Worm (Caenorhabditis elegans) whole organism, late embryonic: ENCODE results near the gene C08D8.7.

Experiments used
- C38D4.7 ChIP-seq: fragments of 200-800 bp; sonication (Bioruptor generic); optimal IDR thresholded peaks from 2 replicates; lab custom pipeline; 2018; ENCODE audit warnings: mild to moderate bottlenecking, missing genetic modification characterization, moderate library complexity, missing compliant biosample characterization
- F13H6.1 ChIP-seq: sonication (generic microtip); optimal IDR thresholded peaks from 2 replicates; lab custom pipeline; 2016; ENCODE audit warnings: missing genetic modification characterization, missing compliant biosample characterization
- T23F11.4 ChIP-seq: fragments of 200-800 bp; sonication (Bioruptor generic); optimal IDR thresholded peaks from 2 replicates; lab custom pipeline; 2018; ENCODE audit warnings: mild to moderate bottlenecking, missing genetic modification characterization, missing compliant biosample characterization
- Y22D7AL.16 ChIP-seq: sonication (generic microtip); optimal IDR thresholded peaks from 2 replicates; lab custom pipeline; 2016; ENCODE audit warnings: missing genetic modification characterization, missing compliant biosample characterization
- ama-1 ChIP-seq: fragments of 150-350 bp; optimal IDR thresholded peaks from 2 replicates; lab custom pipeline; 2014
- ceh-19 ChIP-seq: fragments of 200-800 bp; sonication (Bioruptor generic); optimal IDR thresholded peaks from 2 replicates; lab custom pipeline; 2018; ENCODE audit warnings: mild to moderate bottlenecking, missing genetic modification characterization, missing compliant biosample characterization
- ceh-22 ChIP-seq: sonication (generic microtip); optimal IDR thresholded peaks from 2 replicates; lab custom pipeline; 2017; ENCODE audit warnings: missing biosample characterization, missing genetic modification characterization
- ceh-24 ChIP-seq: sonication (generic microtip); optimal IDR thresholded peaks from 2 replicates; lab custom pipeline; 2016; ENCODE audit warnings: mild to moderate bottlenecking, missing genetic modification characterization, missing compliant biosample characterization
- ceh-30 ChIP-seq: fragments of 150-350 bp; optimal IDR thresholded peaks from 2 replicates; lab custom pipeline; 2014; ENCODE audit warnings: missing biosample characterization, missing genetic modification characterization
- ceh-31 ChIP-seq: sonication (generic microtip); optimal IDR thresholded peaks from 2 replicates; lab custom pipeline; 2016; ENCODE audit warnings: missing genetic modification characterization, missing compliant biosample characterization
- ceh-48 ChIP-seq: sonication (generic microtip); optimal IDR thresholded peaks from 2 replicates; lab custom pipeline; 2016; ENCODE audit warnings: missing genetic modification characterization, inconsistent platforms, missing compliant biosample characterization
- ceh-6 ChIP-seq: fragments of 200-800 bp; sonication (Bioruptor generic); optimal IDR thresholded peaks from 2 replicates; lab custom pipeline; 2018; ENCODE audit warnings: mild to moderate bottlenecking, missing genetic modification characterization, missing compliant biosample characterization
- dmd-4 ChIP-seq: sonication (generic microtip); optimal IDR thresholded peaks from 2 replicates; lab custom pipeline; 2016; ENCODE audit warnings: borderline replicate concordance, missing genetic modification characterization, missing compliant biosample characterization
- dve-1 ChIP-seq: sonication (generic microtip); optimal IDR thresholded peaks from 2 replicates; lab custom pipeline; 2017; ENCODE audit warnings: antibody characterized with exemption, mild to moderate bottlenecking, missing genetic modification characterization, missing compliant biosample characterization
- elt-2 ChIP-seq: sonication (generic microtip); optimal IDR thresholded peaks from 2 replicates; lab custom pipeline; 2016; ENCODE audit warnings: missing genetic modification reagents, missing genetic modification characterization, missing compliant biosample characterization
- elt-4 ChIP-seq: sonication (generic microtip); optimal IDR thresholded peaks from 2 replicates; lab custom pipeline; 2016; ENCODE audit warnings: missing genetic modification characterization, missing compliant biosample characterization
- fax-1 ChIP-seq: sonication (generic microtip); optimal IDR thresholded peaks from 2 replicates; lab custom pipeline; 2016; ENCODE audit warnings: missing genotype, missing genetic modification characterization, missing compliant biosample characterization
- fkh-10 ChIP-seq: fragments of 150-350 bp; optimal IDR thresholded peaks from 2 replicates; lab custom pipeline; 2014; ENCODE audit warnings: missing biosample characterization, missing genetic modification reagents, missing genetic modification characterization
- fkh-6 ChIP-seq: sonication (generic microtip); optimal IDR thresholded peaks from 2 replicates; lab custom pipeline; 2016; ENCODE audit warnings: missing genetic modification characterization, missing compliant biosample characterization
- gmeb-2 ChIP-seq: sonication (generic microtip); optimal IDR thresholded peaks from 2 replicates; lab custom pipeline; 2016; ENCODE audit warnings: missing genetic modification characterization, inconsistent platforms, missing compliant biosample characterization
- hlh-6 ChIP-seq: sonication (generic microtip); optimal IDR thresholded peaks from 2 replicates; lab custom pipeline; 2016; ENCODE audit warnings: missing genotype, missing genetic modification characterization, missing compliant biosample characterization
- lim-6 ChIP-seq: sonication (generic microtip); optimal IDR thresholded peaks from 2 replicates; lab custom pipeline; 2016; ENCODE audit warnings: missing genetic modification characterization, missing compliant biosample characterization
- lin-11 ChIP-seq: fragments of 200-800 bp; sonication (Bioruptor generic); optimal IDR thresholded peaks from 2 replicates; lab custom pipeline; 2018; ENCODE audit warnings: mild to moderate bottlenecking, missing genetic modification characterization, missing compliant biosample characterization
- nhr-232 ChIP-seq: sonication (generic microtip); optimal IDR thresholded peaks from 2 replicates; lab custom pipeline; 2016; ENCODE audit warnings: missing genetic modification characterization, missing compliant biosample characterization
- pag-3 ChIP-seq: sonication (generic microtip); optimal IDR thresholded peaks from 2 replicates; lab custom pipeline; 2016; ENCODE audit warnings: missing compliant biosample characterization, missing genetic modification characterization, borderline replicate concordance
- pha-2 ChIP-seq: sonication (generic microtip); optimal IDR thresholded peaks from 2 replicates; lab custom pipeline; 2017; ENCODE audit warnings: mild to moderate bottlenecking, missing genetic modification characterization, missing compliant biosample characterization
- pha-4 ChIP-seq: fragments of 150-350 bp; optimal IDR thresholded peaks from 2 replicates; lab custom pipeline; 2018; ENCODE audit warnings: missing biosample characterization, missing genetic modification reagents, missing genetic modification characterization
- pros-1 ChIP-seq: fragments of 150-350 bp; optimal IDR thresholded peaks from 2 replicates; lab custom pipeline; 2014; ENCODE audit warnings: missing biosample characterization, missing genetic modification reagents, missing genetic modification characterization
- ref-2 ChIP-seq: sonication (generic microtip); optimal IDR thresholded peaks from 2 replicates; lab custom pipeline; 2016; ENCODE audit warnings: missing genetic modification characterization, missing compliant biosample characterization
- sdc-2 ChIP-seq: sonication (generic microtip); optimal IDR thresholded peaks from 2 replicates; lab custom pipeline; 2016; ENCODE audit warnings: missing genotype, missing genetic modification characterization, missing compliant biosample characterization
- syd-9 ChIP-seq: sonication (generic microtip); optimal IDR thresholded peaks from 2 replicates; lab custom pipeline; 2016; ENCODE audit warnings: mild to moderate bottlenecking, missing genetic modification characterization, moderate library complexity, missing compliant biosample characterization
- unc-3 ChIP-seq, 2 experiments: fragments of 200-800 bp in 1 of 2; sonication (Bioruptor generic) in 1 of 2; sonication (generic microtip) in 1 of 2; conservative IDR thresholded peaks in 1 of 2; optimal IDR thresholded peaks in 1 of 2; 2 replicates each; pipeline versions ENCODE4 v1.3.6 to Lab custom; 2016 to 2022; ENCODE audit warnings: missing compliant biosample characterization in 2 of 2, missing genetic modification characterization in 2 of 2, missing genetic modification reagents in 1 of 2
- unc-42 ChIP-seq: sonication (generic microtip); optimal IDR thresholded peaks from 2 replicates; lab custom pipeline; 2016; ENCODE audit warnings: missing genotype, missing genetic modification characterization, missing compliant biosample characterization
- unc-55 ChIP-seq: sonication (generic microtip); optimal IDR thresholded peaks from 2 replicates; lab custom pipeline; 2017; ENCODE audit warnings: missing biosample characterization, missing genetic modification reagents, missing genetic modification characterization
- ztf-16 ChIP-seq: sonication (generic microtip); optimal IDR thresholded peaks from 2 replicates; lab custom pipeline; 2017; ENCODE audit warnings: missing genetic modification characterization, missing compliant biosample characterization

Gene C08D8.7

ce11 chrV:8349950-8350349 lies 8.9 kb downstream of the C08D8.7 start:
- TF ChIP-seq ama-1 (no peak), ceh-48 (tag; lab: Kevin White, UChicago) (no peak), ceh-24 (no peak), fax-1 (tag; lab: Kevin White, UChicago) (no peak), T23F11.4 (no peak), lim-6 (tag; lab: Kevin White, UChicago) (no peak), elt-4 (tag; lab: Kevin White, UChicago) (no peak), ceh-30 (tag; lab: Kevin White, UChicago) (no peak), unc-42 (tag; lab: Kevin White, UChicago) (no peak), sdc-2 (no peak), hlh-6 (no peak), unc-3 (GFP tag; conservative IDR thresholded peaks at IDR 0.05; lab: Robert Waterston, UW) (no peak), unc-3 (tag; optimal IDR thresholded peaks at IDR 0.05; lab: Kevin White, UChicago) (no peak), dmd-4 (no peak), pag-3 (no peak), unc-55 (no peak), pros-1 (tag; lab: Kevin White, UChicago) (no peak)

DNA sequence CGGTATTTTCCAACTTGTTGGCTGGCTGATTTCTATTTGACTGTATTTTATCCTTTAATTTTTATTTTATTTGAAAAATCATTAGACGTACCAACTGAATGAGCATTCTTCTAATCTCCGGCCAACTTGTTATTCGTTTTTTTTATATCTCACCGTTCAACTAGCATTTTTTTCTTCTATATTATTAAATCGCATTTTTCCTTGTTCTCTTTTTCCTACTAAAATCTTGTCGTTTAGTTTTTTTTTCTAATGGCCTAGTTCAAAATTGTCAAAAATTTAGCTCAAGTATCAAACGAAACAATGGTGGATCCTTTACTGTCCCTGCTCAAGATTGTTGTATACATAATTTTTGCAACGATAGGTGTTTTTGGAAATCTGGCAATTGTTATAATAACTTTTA lies 10.3 kb downstream of the C08D8.7 start, which contains the start of gene srsx-22:
TSS of gene srsx-22 (plus strand) at position 301 of the 400 bp plus-strand sequence.
- TF ChIP-seq Y22D7AL.16 (tag; lab: Kevin White, UChicago) (no peak), ceh-19 (GFP tag; lab: Kevin White, UChicago) (no peak), T23F11.4 (no peak), elt-2 (tag; lab: Kevin White, UChicago) (no peak), lim-6 (tag; lab: Kevin White, UChicago) (no peak), pag-3 (no peak), nhr-232 (no peak), ceh-22 (tag; lab: Kevin White, UChicago) (no peak), lin-11 (tag; lab: Kevin White, UChicago) (no peak), ref-2 (tag; lab: Kevin White, UChicago) (no peak), ztf-16 (tag; lab: Kevin White, UChicago) (no peak)

DNA sequence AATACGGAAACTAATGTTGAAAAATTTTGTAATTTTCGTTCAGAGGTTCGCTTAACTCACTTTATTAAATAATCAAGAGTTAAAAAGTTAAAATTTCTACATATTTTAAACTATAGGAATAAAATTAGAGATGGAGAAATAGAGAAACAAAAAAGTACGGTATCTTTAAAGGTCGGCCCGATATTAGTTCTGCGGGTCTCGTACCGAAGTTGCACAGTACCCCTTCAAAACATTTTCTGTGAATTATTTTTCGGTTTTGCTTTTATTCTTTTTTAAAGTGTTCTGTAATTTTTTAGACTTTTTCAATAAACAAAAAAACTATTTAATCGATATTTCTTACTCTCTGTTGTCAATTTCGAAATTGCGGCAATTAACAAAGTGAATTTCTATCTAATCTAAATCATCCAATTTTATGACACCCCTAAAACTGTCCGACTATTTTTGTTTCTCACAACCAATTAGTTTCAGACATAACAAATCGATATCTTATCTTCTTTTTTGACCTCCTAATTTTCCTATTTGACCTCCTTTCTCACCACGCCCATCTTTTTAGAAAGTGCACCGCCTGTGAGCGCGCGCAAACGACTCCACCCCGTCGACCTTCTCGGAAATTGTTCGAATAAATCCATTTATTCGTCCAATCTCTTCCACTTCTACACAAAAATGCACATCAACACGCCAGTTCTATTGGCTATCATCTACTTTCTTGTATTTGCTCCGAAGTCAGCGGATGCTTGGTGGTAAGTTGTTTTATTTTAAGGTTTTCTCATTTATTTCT lies 14.6 kb downstream of the C08D8.7 start, which contains the start of gene mom-2:
TSS of gene mom-2 (plus strand) at position 554 of the 778 bp plus-strand sequence.
- TF ChIP-seq F13H6.1: no peak
- TF ChIP-seq dmd-4: no peak
- TF ChIP-seq lim-6 (tag; lab: Kevin White, UChicago): no peak
- no peak for TF ChIP-seq pha-4 (tag; lab: Kevin White, UChicago)
- TF ChIP-seq fkh-6 (tag; lab: Kevin White, UChicago): no peak
- TF ChIP-seq syd-9 (tag; lab: Kevin White, UChicago): no peak
- TF ChIP-seq C38D4.7 (GFP tag; lab: Kevin White, UChicago): no peak
- no peak for TF ChIP-seq ceh-31 (tag; lab: Kevin White, UChicago)
- no peak for TF ChIP-seq gmeb-2 (tag; lab: Kevin White, UChicago)

- TF ChIP-seq dve-1 (tag; lab: Kevin White, UChicago): no peak
- TF ChIP-seq fkh-10: no peak
- no peak for TF ChIP-seq ceh-6 (GFP tag; lab: Kevin White, UChicago)
- TF ChIP-seq ceh-19 (GFP tag; lab: Kevin White, UChicago): no peak
- TF ChIP-seq pha-2 (tag; lab: Kevin White, UChicago): no peak
- TF ChIP-seq pros-1 (tag; lab: Kevin White, UChicago): no peak
- no peak for TF ChIP-seq hlh-6
- no peak for TF ChIP-seq ceh-31 (tag; lab: Kevin White, UChicago)
Measured at ce11 chrV:8357756-8358155, 16.7 kb downstream of the C08D8.7 start.
